Worm (Caenorhabditis elegans) whole organism, L1 larva: ENCODE measurements around the gene mms-19.
"Not testable (repeated sequence)": the region's sequence is repeated elsewhere in the genome, so short reads cannot be mapped to it uniquely, and the experiment has no call there.

Source experiments
- C16A3.4 ChIP-seq: fragments of 150-350 bp; optimal IDR thresholded peaks from 2 replicates; lab custom pipeline; 2014; ENCODE audit warnings: missing biosample characterization, missing genetic modification characterization
- C34B4.2 ChIP-seq: sonication (generic microtip); optimal IDR thresholded peaks from 2 replicates; lab custom pipeline; 2017; ENCODE audit warnings: mild to moderate bottlenecking, missing genetic modification characterization, missing compliant biosample characterization
- F16B12.6 ChIP-seq: fragments of 150-350 bp; optimal IDR thresholded peaks from 2 replicates; lab custom pipeline; 2014; ENCODE audit warnings: missing biosample characterization, missing genetic modification characterization
- aha-1 ChIP-seq: fragments of 150-350 bp; optimal IDR thresholded peaks from 2 replicates; lab custom pipeline; 2014; ENCODE audit warnings: missing biosample characterization, missing genetic modification characterization
- ama-1 ChIP-seq: fragments of 150-350 bp; optimal IDR thresholded peaks from 2 replicates; lab custom pipeline; 2014
- ceh-8 ChIP-seq: fragments of 200-800 bp; sonication (Bioruptor generic); optimal IDR thresholded peaks from 2 replicates; lab custom pipeline; 2018; ENCODE audit warnings: mild to moderate bottlenecking, missing genetic modification characterization, moderate library complexity, missing compliant biosample characterization
- ceh-82 ChIP-seq, 3 experiments: fragments of 150-350 bp in 1 of 3; sonication (generic microtip) in 2 of 3; optimal IDR thresholded peaks; 2 replicates each; lab custom pipeline; 2014 to 2017; ENCODE audit warnings: missing biosample characterization in 3 of 3, missing genetic modification characterization in 3 of 3
- ceh-88 ChIP-seq: fragments of 200-800 bp; sonication (Bioruptor generic); IDR thresholded peaks from 2 replicates; pipeline ENCODE4 v1.3.6; 2022; ENCODE audit warnings: missing genetic modification characterization, missing compliant biosample characterization
- ces-1 ChIP-seq: fragments of 150-350 bp; optimal IDR thresholded peaks from 2 replicates; lab custom pipeline; 2014; ENCODE audit warnings: missing biosample characterization, missing genetic modification reagents, missing genetic modification characterization
- dpl-1 ChIP-seq, 3 experiments: fragments of 150-350 bp in 2 of 3; sonication (generic microtip) in 1 of 3; optimal IDR thresholded peaks; 2 replicates each; lab custom pipeline; 2014 to 2017; ENCODE audit warnings: missing biosample characterization in 3 of 3, missing genetic modification characterization in 3 of 3, missing genetic modification reagents in 3 of 3
- efl-1 ChIP-seq, 4 experiments: fragments of 150-350 bp; optimal IDR thresholded peaks in 3 of 4; peaks in 1 of 4; 1 replicate in 1 of 4; 2 replicates in 3 of 4; lab custom pipeline; 2014; ENCODE audit warnings: missing biosample characterization in 2 of 4, missing genetic modification characterization in 2 of 4, missing genetic modification reagents in 2 of 4
- elt-2 ChIP-seq: sonication (generic microtip); optimal IDR thresholded peaks from 2 replicates; lab custom pipeline; 2016; ENCODE audit warnings: missing genetic modification characterization, mild to moderate bottlenecking, inconsistent platforms, missing compliant biosample characterization, missing genetic modification reagents
- elt-3 ChIP-seq, 6 experiments: fragments of 150-350 bp in 1 of 6; sonication (generic microtip); optimal IDR thresholded peaks; 2 replicates each; lab custom pipeline; 2017 to 2018; ENCODE audit warnings: missing biosample characterization in 6 of 6, missing genetic modification characterization in 6 of 6, inconsistent platforms in 1 of 6
- fkh-10 ChIP-seq: sonication (generic microtip); optimal IDR thresholded peaks from 2 replicates; lab custom pipeline; 2017; ENCODE audit warnings: missing biosample characterization, missing genetic modification reagents, missing genetic modification characterization
- hlh-4 ChIP-seq: sonication (generic microtip); optimal IDR thresholded peaks from 2 replicates; lab custom pipeline; 2016; ENCODE audit warnings: mild to moderate bottlenecking, missing genetic modification characterization, missing compliant biosample characterization
- isw-1 ChIP-seq: fragments of 200-800 bp; sonication (Bioruptor generic); IDR thresholded peaks from 2 replicates; pipeline ENCODE4 v1.3.6; 2022; ENCODE audit warnings: missing genetic modification characterization, missing compliant biosample characterization
- lin-15B ChIP-seq: fragments of 150-350 bp; sonication (generic microtip); optimal IDR thresholded peaks from 3 replicates; lab custom pipeline; 2014; ENCODE audit warnings: missing biosample characterization, missing genetic modification characterization
- lin-35 ChIP-seq, 2 experiments: fragments of 150-350 bp; optimal IDR thresholded peaks; 2 replicates each; lab custom pipeline; 2014; ENCODE audit warnings: missing biosample characterization in 2 of 2, missing genetic modification characterization in 2 of 2, missing genetic modification reagents in 2 of 2
- lir-3 ChIP-seq: sonication (generic microtip); optimal IDR thresholded peaks from 2 replicates; lab custom pipeline; 2016; ENCODE audit warnings: mild to moderate bottlenecking, missing genetic modification characterization, moderate library complexity, missing compliant biosample characterization; ENCODE audit not compliant: poor library complexity
- lsy-2 ChIP-seq, 2 experiments: fragments of 150-350 bp; optimal IDR thresholded peaks; 2 replicates each; lab custom pipeline; 2014; ENCODE audit warnings: missing biosample characterization in 2 of 2, missing genetic modification characterization in 2 of 2
- mab-9 ChIP-seq: fragments of 200-800 bp; sonication (Bioruptor generic); IDR thresholded peaks from 2 replicates; pipeline ENCODE4 v1.3.6; 2022; ENCODE audit warnings: missing genetic modification reagents, missing genetic modification characterization, missing compliant biosample characterization
- mef-2 ChIP-seq: fragments of 150-350 bp; optimal IDR thresholded peaks from 2 replicates; lab custom pipeline; 2014; ENCODE audit warnings: missing biosample characterization, missing genetic modification characterization
- mep-1 ChIP-seq: fragments of 150-350 bp; optimal IDR thresholded peaks from 2 replicates; lab custom pipeline; 2014; ENCODE audit warnings: missing biosample characterization, missing genetic modification characterization
- nhr-11 ChIP-seq: fragments of 150-350 bp; optimal IDR thresholded peaks from 2 replicates; lab custom pipeline; 2014; ENCODE audit warnings: missing biosample characterization, missing genetic modification characterization
- nhr-12 ChIP-seq: sonication (generic microtip); optimal IDR thresholded peaks from 2 replicates; lab custom pipeline; 2017; ENCODE audit warnings: missing biosample characterization, missing genetic modification characterization
- nhr-19 ChIP-seq: fragments of 200-800 bp; sonication (Bioruptor generic); conservative IDR thresholded peaks from 2 replicates; pipeline ENCODE4 v1.3.6; 2022; ENCODE audit warnings: missing genetic modification characterization, missing compliant biosample characterization
- nhr-20 ChIP-seq: sonication (generic microtip); optimal IDR thresholded peaks from 2 replicates; lab custom pipeline; 2016; ENCODE audit warnings: mild to moderate bottlenecking, missing genetic modification characterization, missing compliant biosample characterization
- nhr-237 ChIP-seq: fragments of 150-350 bp; optimal IDR thresholded peaks from 2 replicates; lab custom pipeline; 2014; ENCODE audit warnings: missing biosample characterization, missing genetic modification characterization
- nhr-47 ChIP-seq: sonication (generic microtip); optimal IDR thresholded peaks from 2 replicates; lab custom pipeline; 2016; ENCODE audit warnings: mild to moderate bottlenecking, missing genetic modification characterization, moderate library complexity, missing compliant biosample characterization
- nhr-84 ChIP-seq: sonication (generic microtip); optimal IDR thresholded peaks from 2 replicates; lab custom pipeline; 2017; ENCODE audit warnings: missing biosample characterization, missing genetic modification characterization
- nhr-85 ChIP-seq: sonication (generic microtip); peaks from one replicate; lab custom pipeline; 2016; ENCODE audit warnings: missing genetic modification characterization, inconsistent platforms, missing compliant biosample characterization
- snpc-4 ChIP-seq: fragments of 150-350 bp; optimal IDR thresholded peaks from 2 replicates; lab custom pipeline; 2014; ENCODE audit warnings: missing biosample characterization, missing genetic modification characterization
- swsn-7 ChIP-seq: sonication (generic microtip); optimal IDR thresholded peaks from 2 replicates; lab custom pipeline; 2016; ENCODE audit warnings: missing genetic modification characterization, missing compliant biosample characterization
- unc-86 ChIP-seq: sonication (generic microtip); optimal IDR thresholded peaks from 2 replicates; lab custom pipeline; 2016; ENCODE audit warnings: missing genetic modification characterization, missing compliant biosample characterization
- vab-15 ChIP-seq: sonication (generic microtip); optimal IDR thresholded peaks from 2 replicates; lab custom pipeline; 2017; ENCODE audit warnings: missing genotype, mild to moderate bottlenecking, missing genetic modification characterization, missing compliant biosample characterization
- ztf-11 ChIP-seq, 2 experiments: sonication (generic microtip); optimal IDR thresholded peaks; 2 replicates each; lab custom pipeline; 2016 to 2017; ENCODE audit warnings: missing genetic modification characterization in 2 of 2, missing biosample characterization in 1 of 2, missing compliant biosample characterization in 1 of 2
- ztf-4 ChIP-seq: fragments of 150-350 bp; optimal IDR thresholded peaks from 2 replicates; lab custom pipeline; 2014; ENCODE audit warnings: missing biosample characterization, missing genetic modification characterization

Gene mms-19

DNA sequence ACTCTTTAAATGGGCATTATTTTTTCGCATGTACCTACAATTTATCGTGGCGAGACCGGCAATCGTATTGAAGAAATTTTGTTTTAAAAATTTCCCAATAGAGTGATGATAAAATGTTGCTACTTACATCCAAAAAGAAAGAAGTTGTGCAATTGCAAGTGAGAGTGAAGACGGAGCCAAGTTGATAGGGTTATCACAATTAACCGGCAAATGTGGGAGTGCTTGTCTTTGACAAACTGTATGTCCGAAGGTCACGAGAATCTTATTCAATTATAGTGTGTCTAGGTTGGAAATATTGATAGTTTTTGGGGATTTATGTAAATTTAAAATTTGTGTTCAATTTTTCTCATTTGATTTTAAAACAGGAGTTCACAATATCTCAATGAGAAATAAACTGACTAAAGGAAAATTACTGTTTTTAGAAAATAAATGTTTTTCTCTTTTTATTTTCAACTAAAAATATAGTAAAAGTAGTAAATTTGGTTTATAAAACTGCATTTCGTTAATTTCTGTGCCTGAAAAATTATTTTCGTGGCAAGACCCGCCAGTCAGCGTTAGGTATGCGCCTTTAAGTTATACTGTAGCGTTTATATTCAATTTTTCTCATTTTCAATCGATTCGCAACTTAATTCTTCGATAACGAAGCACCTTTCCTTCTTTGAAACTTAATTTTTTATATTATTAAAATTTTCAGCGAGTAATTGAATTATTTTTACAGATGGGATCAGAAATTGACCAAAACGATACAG is at the start of gene mms-19, which contains the start of gene hpo-15:
Gene mms-19 (plus strand): TSS at position 719 of the 749 bp plus-strand sequence.
Gene hpo-15 (minus strand): TSS at position 201 of the 749 bp plus-strand sequence.
- TF ChIP-seq ztf-11 (tag; optimal IDR thresholded peaks at IDR 0.05; lab: Kevin White, UChicago) (no peak), vab-15 (tag; lab: Kevin White, UChicago) (no peak), lin-35 (GFP tag; optimal IDR thresholded peaks at IDR 0.05; lab: Kevin White, UChicago) (peak in 1 of 2 experiments; percentile 1), elt-2 (peak; percentile 46), efl-1 (optimal IDR thresholded peaks at IDR 0.05; lab: Kevin White, UChicago) (no peak), efl-1 (GFP tag; optimal IDR thresholded peaks at IDR 0.05 in 1 of 2; lab: Kevin White, UChicago) (peak in 1 of 2 experiments; percentile 49)

DNA sequence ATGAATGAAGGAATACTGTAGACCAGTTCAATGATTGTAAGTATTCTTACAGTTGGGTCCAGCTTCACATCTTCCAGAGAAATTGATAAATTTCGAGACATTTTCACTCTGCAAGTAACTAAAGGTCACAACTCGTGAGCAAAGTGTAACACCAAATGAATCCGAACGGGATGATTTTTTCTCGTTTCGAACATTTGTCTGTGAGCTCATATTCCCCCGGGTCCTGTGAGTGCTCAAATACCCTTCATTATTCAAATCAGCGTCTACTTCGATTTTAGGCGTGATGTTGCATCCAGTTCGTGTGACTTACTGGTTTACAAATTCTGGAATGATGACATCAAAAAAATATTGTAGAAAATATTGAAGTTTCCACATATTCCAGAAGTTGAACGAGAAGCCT is 48.8 kb upstream of the mms-19 start, which contains the start of gene srg-68:
Gene srg-68 (minus strand): TSS at position 101 of the 400 bp plus-strand sequence.
- TF ChIP-seq lsy-2 (tag; optimal IDR thresholded peaks at IDR 0.05; lab: Kevin White, UChicago): no peak
- no peak for TF ChIP-seq nhr-19 (GFP tag; lab: Robert Waterston, UW)
- TF ChIP-seq C16A3.4 (tag; lab: Kevin White, UChicago): no peak
- TF ChIP-seq ama-1: no peak
- TF ChIP-seq C34B4.2 (tag; lab: Kevin White, UChicago): no peak
- no peak for TF ChIP-seq F16B12.6 (tag; lab: Kevin White, UChicago)
- TF ChIP-seq nhr-47 (tag; lab: Kevin White, UChicago): no peak
- TF ChIP-seq nhr-20: no peak
- TF ChIP-seq fkh-10 (GFP tag; lab: Kevin White, UChicago): no peak
- no peak for TF ChIP-seq nhr-11 (tag; lab: Kevin White, UChicago)
- TF ChIP-seq ceh-8: no peak
- no peak for TF ChIP-seq aha-1 (tag; lab: Kevin White, UChicago)
- no peak for TF ChIP-seq mab-9
- no peak for TF ChIP-seq ceh-82 (tag; optimal IDR thresholded peaks at IDR 0.05; lab: Kevin White, UChicago)
- TF ChIP-seq hlh-4 (tag; lab: Kevin White, UChicago): no peak
- no peak for TF ChIP-seq mep-1 (tag; lab: Kevin White, UChicago)
- TF ChIP-seq, all 84 proteins: peak for 0

DNA sequence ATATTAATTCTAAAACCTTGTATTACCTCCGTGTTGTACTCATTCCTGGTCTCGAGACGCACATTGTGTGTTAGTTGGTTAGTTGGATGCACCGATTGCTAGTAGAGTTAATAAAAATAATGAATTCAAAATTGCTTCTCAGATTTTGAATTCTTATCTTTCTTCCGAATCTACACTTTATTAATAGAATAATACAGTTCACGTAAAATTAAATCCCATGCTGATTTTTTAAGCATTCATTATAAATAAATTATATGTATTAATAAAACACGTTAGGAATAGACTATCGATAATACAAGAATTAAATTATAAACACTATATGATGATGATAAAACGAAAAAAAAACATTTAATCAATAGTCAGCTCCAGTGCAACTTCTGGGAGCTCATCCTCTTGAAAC is 45.7 kb upstream of the mms-19 start, which contains the start of gene ZC317.6:
Gene ZC317.6 (minus strand): TSS at position 101 of the 400 bp plus-strand sequence.
- not testable (repeated sequence) for TF ChIP-seq lir-3 (tag; lab: Kevin White, UChicago); nhr-12; mep-1 (tag; lab: Kevin White, UChicago)

DNA sequence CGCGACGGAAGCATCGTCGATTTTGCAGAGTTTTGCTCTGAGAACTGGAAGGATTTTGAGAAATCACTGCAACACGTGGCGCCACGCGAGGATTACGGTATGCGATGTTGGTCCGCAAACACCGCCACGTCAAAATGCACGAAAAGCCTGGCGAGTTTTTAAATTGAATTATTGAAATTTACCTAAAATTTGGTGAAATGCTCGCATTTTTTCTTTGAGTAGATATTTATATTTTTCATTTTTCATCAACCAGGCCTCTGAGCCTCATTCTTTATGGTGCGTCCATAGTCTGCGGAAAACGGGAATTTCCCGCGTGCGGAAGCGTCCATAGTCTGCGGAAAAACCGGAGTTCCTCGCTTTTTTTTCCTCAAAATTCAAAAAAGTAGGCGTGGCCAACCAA is 43.2 kb upstream of the mms-19 start, which contains the start of gene ZC317.7:
Gene ZC317.7 (minus strand): TSS at position 101 of the 400 bp plus-strand sequence.
- TF ChIP-seq unc-86 (tag; lab: Kevin White, UChicago); nhr-237 (tag; lab: Kevin White, UChicago); ceh-88 (GFP tag; lab: Robert Waterston, UW): not testable (repeated sequence)

DNA sequence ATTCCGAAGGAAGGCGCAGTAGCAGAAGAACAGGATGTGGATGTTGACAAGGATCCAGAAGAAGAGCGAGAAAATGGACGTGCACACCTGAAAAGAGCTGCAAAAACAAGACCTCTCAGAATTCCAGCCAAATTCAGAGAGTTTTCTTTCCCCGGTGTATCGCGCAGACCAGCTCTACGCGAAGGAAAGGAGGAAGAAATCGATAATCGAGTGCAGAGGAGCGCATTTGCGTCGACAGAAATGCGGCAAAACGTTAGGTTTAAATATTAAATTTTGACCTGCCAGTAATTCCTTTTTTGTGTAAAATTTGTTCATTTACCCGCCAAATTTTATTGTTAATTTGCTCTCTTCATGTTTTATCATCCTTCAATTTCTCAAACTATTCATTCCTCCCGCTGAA is 36.4 kb upstream of the mms-19 start:
- no peak for TF ChIP-seq nhr-47 (tag; lab: Kevin White, UChicago)
- no peak for TF ChIP-seq elt-3 (tag; optimal IDR thresholded peaks at IDR 0.05; lab: Kevin White, UChicago)
- TF ChIP-seq unc-86 (tag; lab: Kevin White, UChicago): no peak
- TF ChIP-seq mef-2: no peak
- TF ChIP-seq ces-1 (GFP tag; lab: Kevin White, UChicago): no peak
- peak in 1 of 2 experiments; percentile 52 for TF ChIP-seq efl-1 (optimal IDR thresholded peaks at IDR 0.05; lab: Kevin White, UChicago)
- TF ChIP-seq efl-1 (GFP tag; optimal IDR thresholded peaks at IDR 0.05 in 1 of 2; lab: Kevin White, UChicago): peak; percentile 59 to 95
- TF ChIP-seq ztf-4 (tag; lab: Kevin White, UChicago): no peak
- TF ChIP-seq F16B12.6 (tag; lab: Kevin White, UChicago): no peak
- TF ChIP-seq lin-15B (tag; lab: Kevin White, UChicago): no peak
- TF ChIP-seq isw-1 (GFP tag; lab: Robert Waterston, UW): no peak
- TF ChIP-seq nhr-85 (tag; lab: Kevin White, UChicago): no peak
- no peak for TF ChIP-seq aha-1 (tag; lab: Kevin White, UChicago)
- TF ChIP-seq snpc-4 (tag; lab: Kevin White, UChicago): no peak
- no peak for TF ChIP-seq nhr-20
- TF ChIP-seq dpl-1 (GFP tag; optimal IDR thresholded peaks at IDR 0.05; lab: Kevin White, UChicago): peak in 2 of 3 experiments; percentile 43 to 50
- TF ChIP-seq swsn-7 (tag; lab: Kevin White, UChicago): no peak
- peak in 1 of 2 experiments; percentile 52 for TF ChIP-seq lin-35 (GFP tag; optimal IDR thresholded peaks at IDR 0.05; lab: Kevin White, UChicago)
- TF ChIP-seq nhr-84 (tag; lab: Kevin White, UChicago): no peak
